Worm (Caenorhabditis elegans): ENCODE results near the gene Y66A7A.4.

Y66A7A.4 gene

DNA sequence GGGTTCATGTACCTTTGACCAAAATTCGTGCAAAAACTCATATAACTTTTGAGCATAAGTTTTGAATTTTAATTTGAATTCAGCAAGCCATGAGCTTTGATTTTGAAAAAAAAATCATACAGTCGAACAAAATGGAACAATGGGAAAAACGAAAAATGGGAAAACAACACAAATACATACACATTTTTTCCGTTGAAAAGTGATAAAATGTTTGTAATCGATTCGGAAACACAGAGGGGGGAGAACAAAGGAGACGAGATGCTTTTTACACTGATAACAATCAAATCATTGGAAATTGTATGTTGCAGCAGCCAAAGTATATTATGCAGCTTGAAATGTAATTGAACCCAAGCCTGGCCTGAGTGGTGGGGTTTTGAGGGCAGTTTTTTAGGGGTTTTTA lies 18.7 kb downstream of the Y66A7A.4 start:
- no peak for TF ChIP-seq unc-86 (tag; optimal IDR thresholded peaks at IDR 0.05)
- TF ChIP-seq T23F11.4 (GFP tag; optimal IDR thresholded peaks at IDR 0.05) = no peak

DNA sequence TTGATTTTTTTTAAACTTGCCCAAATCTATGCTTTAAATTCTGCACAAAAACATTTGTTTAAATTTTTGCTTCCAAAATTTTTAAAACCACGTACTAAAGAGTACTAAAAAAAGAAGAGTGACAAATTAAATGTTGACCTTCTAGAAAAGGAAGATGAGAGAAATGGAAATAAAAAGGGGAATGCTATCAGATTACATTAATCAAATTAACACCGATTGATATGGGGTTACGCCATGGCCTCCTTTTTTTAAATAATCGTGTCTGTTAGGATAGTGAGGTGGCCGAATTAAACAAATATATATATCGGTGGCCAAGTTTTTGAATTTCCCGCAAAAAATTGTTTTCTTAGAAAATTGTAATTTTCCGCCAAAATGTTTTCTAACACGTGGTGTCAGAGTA lies 20.0 kb downstream of the Y66A7A.4 start:
- TF ChIP-seq elt-2 (tag; optimal IDR thresholded peaks at IDR 0.05) = no peak
- TF ChIP-seq ref-2 (tag; optimal IDR thresholded peaks at IDR 0.05) = no peak
- TF ChIP-seq ahr-1 (tag; optimal IDR thresholded peaks at IDR 0.05) = no peak
- no peak for TF ChIP-seq pat-9 (tag; optimal IDR thresholded peaks at IDR 0.05)
- no peak for TF ChIP-seq unc-86 (tag; optimal IDR thresholded peaks at IDR 0.05)
- no peak for TF ChIP-seq ztf-16 (tag; optimal IDR thresholded peaks at IDR 0.05)
- TF ChIP-seq tbx-2 (tag; optimal IDR thresholded peaks at IDR 0.05) = no peak
- no peak for TF ChIP-seq mec-3 (tag; optimal IDR thresholded peaks at IDR 0.05; ENCODE audit: borderline replicate concordance)
- TF ChIP-seq rnt-1 (tag; optimal IDR thresholded peaks at IDR 0.05) = no peak
- no peak for TF ChIP-seq ama-1 (optimal IDR thresholded peaks at IDR 0.05)
- no peak for TF ChIP-seq ceh-6 (GFP tag; optimal IDR thresholded peaks at IDR 0.05)
- TF ChIP-seq sox-4 (tag; optimal IDR thresholded peaks at IDR 0.05) = no peak
- TF ChIP-seq unc-55 (GFP tag; optimal IDR thresholded peaks at IDR 0.05) = no peak
- no peak for TF ChIP-seq dmd-4 (tag; optimal IDR thresholded peaks at IDR 0.05; ENCODE audit: borderline replicate concordance)
- no peak for TF ChIP-seq lim-6 (tag; optimal IDR thresholded peaks at IDR 0.05)
- TF ChIP-seq ceh-19 (GFP tag; optimal IDR thresholded peaks at IDR 0.05) = no peak
- TF ChIP-seq lin-11 (tag; optimal IDR thresholded peaks at IDR 0.05) = no peak
- no peak for TF ChIP-seq sdc-2 (tag; optimal IDR thresholded peaks at IDR 0.05)
- no peak for TF ChIP-seq C38D4.7 (GFP tag; optimal IDR thresholded peaks at IDR 0.05)
- TF ChIP-seq fkh-10 (GFP tag; optimal IDR thresholded peaks at IDR 0.05) = no peak

DNA sequence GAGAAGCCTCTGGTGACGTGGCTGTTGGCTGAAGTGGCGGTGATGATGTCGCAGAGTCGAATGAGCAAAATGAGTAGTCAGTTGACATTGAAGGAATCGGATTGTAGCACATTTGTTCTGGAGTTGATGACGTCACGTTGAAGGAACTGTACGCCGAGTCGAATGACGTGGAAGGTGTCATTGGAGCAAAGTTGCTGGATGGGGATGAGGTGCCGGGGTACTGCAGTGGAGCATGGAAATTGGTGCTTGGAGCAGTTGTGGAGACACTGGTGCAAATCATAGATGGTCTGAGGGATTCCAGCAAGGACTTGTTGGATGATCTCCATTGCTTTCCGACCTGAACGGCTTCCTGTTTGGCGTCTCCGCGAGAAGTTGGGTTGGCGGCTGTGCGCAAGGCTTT lies 21.0 kb downstream of the Y66A7A.4 start:
- TF ChIP-seq gmeb-2 (tag; optimal IDR thresholded peaks at IDR 0.05) (no peak), sdc-2 (tag; optimal IDR thresholded peaks at IDR 0.05) (no peak), ceh-30 (tag; optimal IDR thresholded peaks at IDR 0.05) (no peak), madf-2 (tag; optimal IDR thresholded peaks at IDR 0.05) (no peak), mec-3 (tag; optimal IDR thresholded peaks at IDR 0.05; ENCODE audit: borderline replicate concordance) (no peak), lin-11 (tag; optimal IDR thresholded peaks at IDR 0.05) (no peak), odd-2 (tag; optimal IDR thresholded peaks at IDR 0.05) (no peak), fax-1 (tag; optimal IDR thresholded peaks at IDR 0.05) (no peak)

DNA sequence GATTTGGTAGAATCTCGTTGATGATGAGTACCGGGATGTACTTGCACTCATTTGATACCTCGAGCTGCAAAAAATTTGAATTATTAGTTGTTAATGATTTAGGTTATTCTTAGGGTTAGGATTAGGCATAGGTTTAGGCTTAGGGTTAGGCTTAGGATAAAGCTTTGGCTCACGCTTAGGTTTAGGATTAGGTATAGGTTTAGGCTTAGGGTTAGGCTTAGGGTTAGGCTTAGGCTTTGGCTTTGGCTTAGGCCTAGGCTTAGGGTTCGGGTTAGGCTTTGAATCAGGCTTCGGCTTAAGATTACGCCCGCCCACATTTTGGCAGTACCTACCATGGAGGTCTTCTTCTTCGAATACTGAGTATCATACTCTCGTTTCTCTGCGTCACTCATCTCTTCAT lies 22.6 kb downstream of the Y66A7A.4 start:
- TF ChIP-seq ceh-24 (tag; optimal IDR thresholded peaks at IDR 0.05) (no peak), dve-1 (tag; optimal IDR thresholded peaks at IDR 0.05) (peak; percentile 51), ceh-2 (tag; optimal IDR thresholded peaks at IDR 0.05) (no peak), F13H6.1 (tag; optimal IDR thresholded peaks at IDR 0.05) (no peak), ets-4 (tag; optimal IDR thresholded peaks at IDR 0.05) (no peak)

DNA sequence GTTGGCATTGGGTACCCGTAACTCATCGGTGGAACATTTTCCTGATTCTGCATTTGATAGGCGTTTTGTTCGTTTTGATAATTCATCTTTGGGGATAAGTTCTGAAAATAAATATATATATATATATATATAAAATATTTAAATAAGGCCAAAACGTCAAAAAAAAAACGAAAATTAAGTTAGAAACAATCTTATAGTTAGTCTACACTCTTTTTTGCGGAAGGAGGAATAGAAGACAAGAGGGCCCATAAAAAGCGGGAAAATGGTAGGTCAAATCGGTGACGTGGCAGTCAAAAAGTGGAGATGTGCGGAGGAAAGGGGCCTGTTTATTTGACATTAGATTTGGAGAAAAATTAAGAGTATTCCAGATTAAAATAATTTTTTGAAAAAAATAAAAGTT lies 24.3 kb downstream of the Y66A7A.4 start, which contains the start of gene tbx-33:
Gene tbx-33 (minus strand): TSS at position 101 of the 400 bp plus-strand sequence.
- TF ChIP-seq ceh-22 (tag; optimal IDR thresholded peaks at IDR 0.05) (no peak), ttx-3 (tag; optimal IDR thresholded peaks at IDR 0.05) (no peak)

DNA sequence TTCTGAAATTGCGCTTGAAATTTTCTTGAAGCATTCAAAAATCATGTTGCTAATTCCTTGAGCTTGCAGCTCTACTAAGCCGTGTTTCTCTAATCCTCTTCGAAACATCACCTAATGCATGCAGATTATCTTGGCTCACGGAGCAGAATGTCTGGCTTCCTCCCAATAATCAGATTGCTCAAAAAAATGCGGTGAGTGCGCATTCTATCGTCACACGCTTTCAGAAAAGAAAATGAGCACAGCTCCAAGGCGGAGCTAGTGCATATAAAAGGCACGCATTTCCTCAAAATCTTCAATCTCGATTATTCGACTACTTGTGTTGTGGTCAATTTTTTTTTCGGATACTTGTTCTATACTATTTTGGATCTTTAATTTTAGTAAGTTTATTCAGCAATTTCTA lies 28.9 kb downstream of the Y66A7A.4 start:
- TF ChIP-seq T23F11.4 (GFP tag; optimal IDR thresholded peaks at IDR 0.05) (no peak), pros-1 (tag; optimal IDR thresholded peaks at IDR 0.05) (no peak), unc-42 (tag; optimal IDR thresholded peaks at IDR 0.05) (peak; percentile 90), Y22D7AL.16 (tag; optimal IDR thresholded peaks at IDR 0.05) (no peak), lim-6 (tag; optimal IDR thresholded peaks at IDR 0.05) (no peak), sox-2 (GFP tag; IDR thresholded peaks at IDR 0.05) (no peak), unc-55 (GFP tag; optimal IDR thresholded peaks at IDR 0.05) (no peak), ztf-16 (tag; optimal IDR thresholded peaks at IDR 0.05) (no peak)

Measured in whole organism, late embryonic.